Fruit fly (Drosophila melanogaster) whole organism, embryonic: ENCODE data around the gene CG7423.

Experiments
- Abd-B ChIP-seq: fragments of 200-800 bp; sonication (Bioruptor generic); optimal IDR thresholded peaks from 2 replicates; lab custom pipeline; 2018; ENCODE audit warnings: missing biosample characterization, mild to moderate bottlenecking, missing genetic modification characterization, moderate library complexity
- CG11456 ChIP-seq: fragments of 200-800 bp; sonication (Bioruptor generic); IDR thresholded peaks from 3 replicates; pipeline ENCODE4 v1.3.6; 2022; ENCODE audit warnings: missing biosample characterization, missing genetic modification characterization
- CG12659 ChIP-seq: fragments of 200-800 bp; sonication (Bioruptor generic); optimal IDR thresholded peaks from 3 replicates; lab custom pipeline; 2017; ENCODE audit warnings: mild to moderate bottlenecking, missing biosample characterization, missing genetic modification reagents, missing genetic modification characterization
- CG14667 ChIP-seq: fragments of 200-800 bp; sonication (Bioruptor generic); IDR thresholded peaks from 2 replicates; pipeline ENCODE4 v1.3.6; 2022; ENCODE audit warnings: missing biosample characterization, missing genetic modification characterization
- CG15073 ChIP-seq: fragments of 200-800 bp; sonication (Bioruptor generic); optimal IDR thresholded peaks from 2 replicates; lab custom pipeline; 2016; ENCODE audit warnings: missing biosample characterization, missing genetic modification characterization
- CG16863 ChIP-seq: fragments of 200-800 bp; sonication (Bioruptor generic); optimal IDR thresholded peaks from 3 replicates; lab custom pipeline; 2016; ENCODE audit warnings: missing biosample characterization, missing genetic modification characterization
- CG18262 ChIP-seq: fragments of 200-800 bp; optimal IDR thresholded peaks from 3 replicates; lab custom pipeline; 2019; ENCODE audit warnings: missing biosample characterization, mild to moderate bottlenecking, missing genetic modification characterization, moderate library complexity
- CG3065 ChIP-seq: fragments of 200-800 bp; sonication (Bioruptor generic); optimal IDR thresholded peaks from 2 replicates; lab custom pipeline; 2016; ENCODE audit warnings: missing biosample characterization, missing genetic modification characterization
- CG3407 ChIP-seq: fragments of 200-800 bp; sonication (Bioruptor generic); optimal IDR thresholded peaks from 2 replicates; lab custom pipeline; 2018; ENCODE audit warnings: missing biosample characterization, mild to moderate bottlenecking, missing genetic modification characterization
- CG34376 ChIP-seq: fragments of 200-800 bp; sonication (Bioruptor generic); optimal IDR thresholded peaks from 2 replicates; lab custom pipeline; 2018; ENCODE audit warnings: missing biosample characterization, mild to moderate bottlenecking, missing genetic modification characterization
- CG34422 ChIP-seq: fragments of 200-800 bp; sonication (Bioruptor generic); IDR thresholded peaks from 3 replicates; pipeline ENCODE4 v1.3.6; 2022; ENCODE audit warnings: missing biosample characterization, missing genetic modification characterization
- CG3847 ChIP-seq: fragments of 200-800 bp; sonication (Bioruptor generic); IDR thresholded peaks from 2 replicates; pipeline ENCODE4 v1.3.6; 2022; ENCODE audit warnings: missing biosample characterization, missing genetic modification characterization
- CG4360 ChIP-seq: fragments of 200-800 bp; sonication (Bioruptor generic); IDR thresholded peaks from 2 replicates; pipeline ENCODE4 v1.3.6; 2022; ENCODE audit warnings: missing biosample characterization, missing genetic modification characterization
- CG43689 ChIP-seq: fragments of 200-800 bp; sonication (Bioruptor generic); IDR thresholded peaks from 2 replicates; pipeline ENCODE4 v1.3.6; 2022; ENCODE audit warnings: missing biosample characterization, missing genetic modification characterization
- CG6854 ChIP-seq: fragments of 200-800 bp; sonication (Bioruptor generic); optimal IDR thresholded peaks from 3 replicates; lab custom pipeline; 2017; ENCODE audit warnings: missing biosample characterization, mild to moderate bottlenecking, missing genetic modification characterization
- Dfd ChIP-seq, 2 experiments: fragments of >200 bp; optimal IDR thresholded peaks; 2 replicates each; lab custom pipeline; 2017; ENCODE audit warnings: missing biosample characterization in 2 of 2, missing genetic modification characterization in 2 of 2
- Eip74EF ChIP-seq, 2 experiments: fragments of 200-800 bp in 1 of 2; fragments of >200 bp in 1 of 2; sonication (Bioruptor generic) in 1 of 2; optimal IDR thresholded peaks; 2 replicates each; lab custom pipeline; 2017 to 2019; ENCODE audit warnings: missing biosample characterization in 2 of 2, missing genetic modification characterization in 2 of 2, mild to moderate bottlenecking in 1 of 2, moderate library complexity in 1 of 2
- Ets65A ChIP-seq: fragments of 200-800 bp; sonication (Bioruptor generic); peaks from one replicate; lab custom pipeline; 2016; ENCODE audit warnings: missing biosample characterization, missing genetic modification characterization
- GATAe ChIP-seq: fragments of 200-800 bp; sonication (Bioruptor generic); conservative IDR thresholded peaks from 2 replicates; pipeline ENCODE4 v1.3.6; 2022; ENCODE audit warnings: missing biosample characterization, missing genetic modification characterization
- H15 ChIP-seq: fragments of 200-800 bp; sonication (Bioruptor generic); IDR thresholded peaks from 3 replicates; pipeline ENCODE4 v1.3.6; 2022; ENCODE audit warnings: missing biosample characterization, missing genetic modification characterization
- Kr ChIP-seq: fragments of 200-800 bp; sonication (Bioruptor generic); optimal IDR thresholded peaks from 2 replicates; lab custom pipeline; 2017; ENCODE audit warnings: missing biosample characterization, mild to moderate bottlenecking, missing genetic modification characterization
- Meics ChIP-seq: fragments of 200-800 bp; sonication (Bioruptor generic); optimal IDR thresholded peaks from 2 replicates; lab custom pipeline; 2017; ENCODE audit warnings: missing biosample characterization, mild to moderate bottlenecking, missing genetic modification characterization
- NC2β ChIP-seq: fragments of 200-800 bp; sonication (Bioruptor generic); optimal IDR thresholded peaks from 2 replicates; lab custom pipeline; 2016; ENCODE audit warnings: missing biosample characterization, missing genetic modification characterization
- Nf-YC ChIP-seq: fragments of 200-800 bp; optimal IDR thresholded peaks from 3 replicates; lab custom pipeline; 2019; ENCODE audit warnings: missing biosample characterization, mild to moderate bottlenecking, missing genetic modification characterization, moderate library complexity
- Rfx ChIP-seq: fragments of 200-800 bp; sonication (Bioruptor generic); IDR thresholded peaks from 2 replicates; pipeline ENCODE4 v1.3.6; 2022; ENCODE audit warnings: missing biosample characterization, missing genetic modification characterization
- Vsx1 ChIP-seq: fragments of 200-800 bp; sonication (Bioruptor generic); optimal IDR thresholded peaks from 2 replicates; lab custom pipeline; 2017; ENCODE audit warnings: missing biosample characterization, mild to moderate bottlenecking, missing genetic modification characterization, missing genetic modification reagents
- bcd ChIP-seq: fragments of 200-800 bp; sonication (Bioruptor generic); optimal IDR thresholded peaks from 2 replicates; lab custom pipeline; 2017; ENCODE audit warnings: missing biosample characterization, mild to moderate bottlenecking, missing genetic modification characterization
- chif ChIP-seq, 2 experiments: fragments of 200-800 bp; sonication (Bioruptor generic); optimal IDR thresholded peaks; 3 replicates each; lab custom pipeline; 2016; ENCODE audit warnings: missing biosample characterization in 2 of 2, missing genetic modification characterization in 2 of 2
- chinmo ChIP-seq: fragments of 200-800 bp; sonication (Bioruptor generic); IDR thresholded peaks from 4 replicates; pipeline ENCODE4 v1.3.6; 2022; ENCODE audit warnings: missing biosample characterization, missing genetic modification characterization; ENCODE audit not compliant: partially characterized antibody
- grau ChIP-seq: fragments of 200-800 bp; optimal IDR thresholded peaks from 3 replicates; lab custom pipeline; 2019; ENCODE audit warnings: missing biosample characterization, mild to moderate bottlenecking, missing genetic modification characterization, moderate library complexity
- her ChIP-seq: fragments of 200-800 bp; sonication (Bioruptor generic); optimal IDR thresholded peaks from 2 replicates; lab custom pipeline; 2016; ENCODE audit warnings: missing biosample characterization, missing genetic modification characterization
- insv ChIP-seq, 2 experiments: fragments of 200-800 bp; sonication (Bioruptor generic); optimal IDR thresholded peaks; 3 replicates each; lab custom pipeline; 2016 to 2018; ENCODE audit warnings: missing biosample characterization in 2 of 2, missing genetic modification characterization in 2 of 2
- jumu ChIP-seq: fragments of 200-800 bp; sonication (Bioruptor generic); optimal IDR thresholded peaks from 3 replicates; lab custom pipeline; 2016; ENCODE audit warnings: missing biosample characterization, missing genetic modification characterization
- mam ChIP-seq: fragments of 200-800 bp; sonication (Bioruptor generic); optimal IDR thresholded peaks from 3 replicates; lab custom pipeline; 2016; ENCODE audit warnings: missing biosample characterization, missing genetic modification characterization
- psq ChIP-seq: fragments of 200-800 bp; sonication (Bioruptor generic); optimal IDR thresholded peaks from 2 replicates; lab custom pipeline; 2017; ENCODE audit warnings: missing biosample characterization, missing genetic modification characterization
- ranshi ChIP-seq: fragments of 200-800 bp; sonication (Bioruptor generic); IDR thresholded peaks from 2 replicates; pipeline ENCODE4 v1.3.6; 2022; ENCODE audit warnings: missing biosample characterization, missing genetic modification characterization
- row ChIP-seq: fragments of 200-800 bp; sonication (Bioruptor generic); IDR thresholded peaks from 3 replicates; pipeline ENCODE4 v1.3.6; 2022; ENCODE audit warnings: missing biosample characterization, missing genetic modification characterization
- tna ChIP-seq: fragments of 200-800 bp; sonication (Bioruptor generic); IDR thresholded peaks from 2 replicates; pipeline ENCODE4 v1.3.6; 2022; ENCODE audit warnings: missing biosample characterization, missing genetic modification characterization; ENCODE audit not compliant: partially characterized antibody
- trem ChIP-seq: fragments of 200-800 bp; optimal IDR thresholded peaks from 3 replicates; lab custom pipeline; 2019; ENCODE audit warnings: missing biosample characterization, mild to moderate bottlenecking, missing genetic modification characterization, moderate library complexity
- z ChIP-seq: fragments of 200-800 bp; sonication (Bioruptor generic); IDR thresholded peaks from 3 replicates; pipeline ENCODE4 v1.3.6; 2022; ENCODE audit warnings: missing biosample characterization, missing genetic modification characterization

Gene CG7423

DNA sequence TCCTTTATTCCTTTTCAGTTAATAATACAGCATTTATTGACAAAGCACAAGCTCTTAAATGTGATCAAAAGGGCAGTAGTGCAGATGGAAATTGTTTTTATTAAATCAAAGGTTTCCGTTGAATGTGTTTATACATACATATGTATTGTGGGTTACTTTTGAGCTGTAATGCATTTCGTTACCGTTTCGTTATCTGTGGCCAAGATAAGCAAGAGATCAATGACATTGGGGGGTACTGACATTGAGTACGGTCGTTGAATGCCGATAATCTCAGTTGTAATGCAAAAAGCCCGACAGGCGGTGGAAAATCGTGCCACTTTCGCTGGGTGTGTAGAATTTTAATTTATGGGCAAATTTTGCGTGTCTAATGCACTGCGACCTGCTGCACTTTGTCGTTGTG lies 10.1 kb downstream of the CG7423 start:
- TF ChIP-seq Rfx (GFP tag; lab: Robert Waterston, UW) (no peak), Eip74EF (GFP tag; optimal IDR thresholded peaks at IDR 0.05; lab: Kevin White, UChicago) (no peak), CG18262 (tag; lab: Kevin White, UChicago) (no peak), CG15073 (GFP tag; lab: Kevin White, UChicago) (no peak), chinmo (no peak), Kr (no peak), insv (GFP tag; optimal IDR thresholded peaks at IDR 0.05; lab: Kevin White, UChicago) (no peak), GATAe (no peak), Meics (no peak), CG12659 (GFP tag; lab: Kevin White, UChicago) (no peak), mam (GFP tag; lab: Kevin White, UChicago) (no peak), Abd-B (GFP tag; lab: Kevin White, UChicago) (no peak), psq (no peak), CG16863 (GFP tag; lab: Kevin White, UChicago) (no peak), CG34376 (GFP tag; lab: Kevin White, UChicago) (no peak), Nf-YC (tag; lab: Kevin White, UChicago) (no peak), Dfd (GFP tag; optimal IDR thresholded peaks at IDR 0.05; lab: Kevin White, UChicago) (no peak), CG34422 (no peak), CG43689 (GFP tag; lab: Robert Waterston, UW) (no peak), CG11456 (GFP tag; lab: Robert Waterston, UW) (no peak)

DNA sequence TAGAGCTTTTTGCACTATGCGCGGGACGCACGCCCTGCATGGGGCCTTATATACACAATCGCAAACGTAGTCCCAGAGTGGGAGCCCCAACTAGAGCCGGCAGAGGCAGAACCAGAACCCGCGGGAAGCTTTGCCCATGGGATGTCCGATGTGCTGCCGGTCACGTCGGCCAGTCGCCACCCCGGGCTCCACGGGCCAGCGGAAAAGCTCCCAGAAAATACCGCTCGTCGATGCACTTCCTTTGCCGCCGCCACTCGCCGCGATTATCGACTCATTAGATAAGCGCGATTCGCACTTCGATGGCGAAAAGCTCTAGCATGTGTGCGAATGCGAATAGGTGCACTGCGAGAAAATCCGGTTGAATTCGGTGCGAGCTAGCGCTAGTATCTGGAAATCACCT lies 14.2 kb downstream of the CG7423 start, which contains the start of gene CG34330:
Gene CG34330 (minus strand): TSS at position 101 of the 400 bp plus-strand sequence.
- TF ChIP-seq CG34422 (no peak), Ets65A (GFP tag; lab: Kevin White, UChicago) (peak; percentile 55), row (no peak)

DNA sequence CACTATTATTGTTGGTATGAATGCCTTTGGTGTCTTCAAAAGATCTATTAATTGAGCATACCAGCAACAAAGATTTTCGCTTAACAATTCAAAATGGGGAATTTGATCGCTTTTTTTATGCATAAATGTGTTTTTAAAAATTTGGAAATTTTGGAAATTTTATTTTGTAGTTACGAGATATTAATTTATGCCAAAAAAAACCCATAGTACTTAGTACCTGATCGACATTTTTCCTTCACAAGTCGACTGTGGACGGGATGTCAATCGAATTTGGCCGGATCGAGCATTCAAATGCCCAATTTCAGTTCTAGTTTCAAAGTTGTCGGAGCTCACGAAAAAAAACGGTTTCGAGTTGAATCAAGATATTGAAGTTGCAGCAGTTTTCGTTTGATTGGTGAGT lies 26.5 kb downstream of the CG7423 start, which contains the start of gene CG14190:
Gene CG14190 (plus strand): TSS at position 301 of the 400 bp plus-strand sequence.
- no peak for TF ChIP-seq chif (GFP tag; optimal IDR thresholded peaks at IDR 0.05; lab: Kevin White, UChicago)
- TF ChIP-seq jumu, result no peak
- TF ChIP-seq ranshi (GFP tag; lab: Robert Waterston, UW), result no peak
- TF ChIP-seq CG3847, result no peak
- no peak for TF ChIP-seq grau (tag; lab: Kevin White, UChicago)
- no peak for TF ChIP-seq CG14667 (GFP tag; lab: Robert Waterston, UW)
- no peak for TF ChIP-seq NC2β
- no peak for TF ChIP-seq trem (tag; lab: Kevin White, UChicago)
- TF ChIP-seq bcd, result no peak
- no peak for TF ChIP-seq her (GFP tag; lab: Kevin White, UChicago)
- TF ChIP-seq CG4360, result no peak
- TF ChIP-seq z, result no peak
- TF ChIP-seq tna, result no peak
- TF ChIP-seq Vsx1 (GFP tag; lab: Kevin White, UChicago), result no peak
- TF ChIP-seq H15, result no peak
- TF ChIP-seq Nf-YC (tag; lab: Kevin White, UChicago), result no peak
- no peak for TF ChIP-seq CG3407 (GFP tag; lab: Kevin White, UChicago)
- no peak for TF ChIP-seq CG6854 (GFP tag; lab: Kevin White, UChicago)
- no peak for TF ChIP-seq CG3065
- TF ChIP-seq, all 482 proteins: peak for 0
